Fruit fly (Drosophila melanogaster) whole organism, wandering third instar larva: Measurements from ENCODE around the gene JhI-21.

Experiments used
- Abd-B ChIP-seq: fragments of >200 bp; optimal IDR thresholded peaks from 2 replicates; lab custom pipeline; 2017; ENCODE audit warnings: missing biosample characterization, missing genetic modification characterization
- CG32264 ChIP-seq: fragments of 200-800 bp; sonication (Bioruptor generic); optimal IDR thresholded peaks from 2 replicates; lab custom pipeline; 2016; ENCODE audit warnings: missing biosample characterization, missing genetic modification characterization
- CG9705 ChIP-seq: fragments of 200-800 bp; sonication (Bioruptor generic); optimal IDR thresholded peaks from 2 replicates; lab custom pipeline; 2018; ENCODE audit warnings: missing biosample characterization, mild to moderate bottlenecking, missing genetic modification characterization
- Dif ChIP-seq: fragments of 200-275, 200-300 bp; sonication (Bioruptor generic); optimal IDR thresholded peaks from 2 replicates; lab custom pipeline; 2018; ENCODE audit warnings: missing biosample characterization, missing genetic modification characterization; ENCODE audit not compliant: partially characterized antibody
- N ChIP-seq: fragments of >200 bp; optimal IDR thresholded peaks from 2 replicates; lab custom pipeline; 2018; ENCODE audit warnings: missing biosample characterization, missing external identifiers, missing genetic modification characterization
- OdsH ChIP-seq: fragments of 200-800 bp; sonication (Bioruptor generic); optimal IDR thresholded peaks from 2 replicates; lab custom pipeline; 2016; ENCODE audit warnings: missing biosample characterization, mild to moderate bottlenecking, missing genetic modification characterization
- Rel ChIP-seq, 2 experiments: fragments of 200-800 bp; sonication (Bioruptor generic) in 1 of 2; optimal IDR thresholded peaks; 2 replicates in 1 of 2; 3 replicates in 1 of 2; lab custom pipeline; 2016 to 2019; ENCODE audit warnings: mild to moderate bottlenecking in 2 of 2, missing biosample characterization in 2 of 2, missing genetic modification characterization in 2 of 2, moderate library complexity in 1 of 2
- br ChIP-seq: fragments of 200-800 bp; sonication (Bioruptor generic); optimal IDR thresholded peaks from 2 replicates; lab custom pipeline; 2016; ENCODE audit warnings: missing biosample characterization, missing genetic modification characterization
- brk ChIP-seq: fragments of 200-800 bp; sonication (Bioruptor generic); optimal IDR thresholded peaks from 2 replicates; lab custom pipeline; 2016; ENCODE audit warnings: missing biosample characterization, mild to moderate bottlenecking, missing genetic modification characterization
- fru ChIP-seq: fragments of 200-800 bp; sonication (Bioruptor generic); optimal IDR thresholded peaks from 3 replicates; lab custom pipeline; 2016; ENCODE audit warnings: missing biosample characterization, mild to moderate bottlenecking, missing genetic modification characterization
- tai ChIP-seq: sonication (Bioruptor generic); optimal IDR thresholded peaks from 2 replicates; lab custom pipeline; 2016; ENCODE audit warnings: missing biosample characterization, missing genetic modification characterization
- usp ChIP-seq: fragments of >200 bp; optimal IDR thresholded peaks from 2 replicates; lab custom pipeline; 2017; ENCODE audit warnings: missing biosample characterization, missing genetic modification characterization
- woc ChIP-seq: sonication (Bioruptor generic); optimal IDR thresholded peaks from 2 replicates; lab custom pipeline; 2016; ENCODE audit warnings: missing biosample characterization, mild to moderate bottlenecking, missing genetic modification characterization

dm6 chr2L:12048723-12049122 lies 7.1 kb downstream of the JhI-21 start, which contains the start of gene Plzf:
- TF ChIP-seq tai (GFP tag; lab: Kevin White, UChicago) (no peak), usp (GFP tag; lab: Kevin White, UChicago) (no peak), fru (GFP tag; lab: Kevin White, UChicago) (no peak), brk (no peak), woc (GFP tag; lab: Kevin White, UChicago) (no peak), OdsH (GFP tag; lab: Kevin White, UChicago) (no peak), Abd-B (GFP tag; lab: Kevin White, UChicago) (no peak), N (GFP tag; lab: Kevin White, UChicago) (no peak), CG32264 (GFP tag; lab: Kevin White, UChicago) (no peak), br (GFP tag; lab: Kevin White, UChicago) (no peak), Dif (GFP tag; lab: Kevin White, UChicago) (no peak), CG9705 (GFP tag; lab: Kevin White, UChicago) (no peak), Rel (GFP tag; optimal IDR thresholded peaks at IDR 0.05; lab: Kevin White, UChicago) (no peak), Rel (tag; optimal IDR thresholded peaks at IDR 0.05; lab: Kevin White, UChicago) (no peak)
